Worm (Caenorhabditis elegans) whole organism, L4/young adult: ENCODE results near the gene C05E11.2.

Source experiments
- W03F9.2 ChIP-seq: fragments of 150-350 bp; optimal IDR thresholded peaks from 2 replicates; lab custom pipeline; 2014; ENCODE audit warnings: missing biosample characterization, missing genetic modification characterization
- him-1 ChIP-seq: sonication (generic microtip); optimal IDR thresholded peaks from 2 replicates; lab custom pipeline; 2016; ENCODE audit warnings: missing genotype, missing genetic modification reagents, missing genetic modification characterization, missing compliant biosample characterization

DNA sequence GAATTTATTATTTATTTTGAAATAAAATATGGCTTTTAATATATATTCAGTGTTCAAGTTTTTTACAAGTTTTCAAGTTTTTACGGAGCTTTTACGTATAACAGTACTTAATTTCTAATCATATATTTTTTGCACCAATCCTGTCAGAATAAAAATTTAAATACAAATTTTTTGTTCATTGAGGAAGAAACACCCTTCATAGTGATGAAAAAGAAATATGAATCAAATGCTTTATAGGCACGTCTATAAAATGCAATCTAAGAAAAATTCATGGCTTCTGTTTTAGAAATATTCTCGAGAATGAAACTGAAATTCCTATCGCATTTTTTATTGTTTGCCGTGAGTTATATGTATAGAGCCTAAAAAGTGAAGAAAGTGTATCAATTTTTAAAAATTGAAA lies at the start of gene C05E11.2:
- TF ChIP-seq him-1 (no peak), W03F9.2 (no peak)
